Worm (Caenorhabditis elegans) whole organism, L4/young adult: ENCODE data around the gene F13H8.8.

Experiments
- W03F9.2 ChIP-seq: fragments of 150-350 bp; optimal IDR thresholded peaks from 2 replicates; lab custom pipeline; 2014; ENCODE audit warnings: missing biosample characterization, missing genetic modification characterization
- dao-5 ChIP-seq: sonication (generic microtip); optimal IDR thresholded peaks from 2 replicates; lab custom pipeline; 2016; ENCODE audit warnings: missing genotype, missing genetic modification characterization, moderate library complexity, missing compliant biosample characterization
- him-1 ChIP-seq: sonication (generic microtip); optimal IDR thresholded peaks from 2 replicates; lab custom pipeline; 2016; ENCODE audit warnings: missing genotype, missing genetic modification reagents, missing genetic modification characterization, missing compliant biosample characterization

DNA sequence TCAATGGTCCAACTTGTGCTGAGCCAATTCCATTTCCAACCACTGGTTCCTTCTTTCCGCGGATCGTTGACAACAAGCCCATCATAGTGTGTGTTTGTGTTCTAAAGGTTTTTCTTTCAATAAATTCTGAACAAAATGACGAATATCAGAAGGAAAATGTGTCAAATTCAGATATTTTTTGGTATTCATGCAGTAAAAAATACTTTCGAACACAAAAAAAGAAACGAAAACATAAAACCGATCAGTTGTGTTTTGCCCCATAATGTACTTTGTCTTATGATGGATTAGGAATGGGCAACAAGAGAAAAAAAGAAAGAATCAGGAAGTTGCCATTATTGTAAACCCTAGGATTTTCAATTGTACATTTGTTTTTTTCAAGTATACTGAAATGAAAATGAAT lies 41.3 kb upstream of the F13H8.8 start, which contains the start of gene glb-10:
- no peak for TF ChIP-seq W03F9.2 (tag; lab: Kevin White, UChicago)
- no peak for TF ChIP-seq him-1 (tag; lab: Kevin White, UChicago)
- no peak for TF ChIP-seq dao-5 (tag; lab: Kevin White, UChicago)
